Worm (Caenorhabditis elegans) whole organism, late embryonic: Measurements from ENCODE around the gene grl-10.

ENCODE experiments used
- F13H6.1 ChIP-seq: sonication (generic microtip); optimal IDR thresholded peaks from 2 replicates; lab custom pipeline; 2016; ENCODE audit warnings: missing genetic modification characterization, missing compliant biosample characterization
- K02D7.2 ChIP-seq: sonication (generic microtip); optimal IDR thresholded peaks from 2 replicates; lab custom pipeline; 2017; ENCODE audit warnings: mild to moderate bottlenecking, missing genetic modification characterization, missing compliant biosample characterization
- K09A11.1 ChIP-seq: sonication (generic microtip); optimal IDR thresholded peaks from 2 replicates; lab custom pipeline; 2017; ENCODE audit warnings: antibody characterized with exemption, mild to moderate bottlenecking, missing genetic modification characterization, missing compliant biosample characterization; ENCODE audit not compliant: insufficient read depth
- Y22D7AL.16 ChIP-seq: sonication (generic microtip); optimal IDR thresholded peaks from 2 replicates; lab custom pipeline; 2016; ENCODE audit warnings: missing genetic modification characterization, missing compliant biosample characterization
- ahr-1 ChIP-seq: sonication (generic microtip); optimal IDR thresholded peaks from 2 replicates; lab custom pipeline; 2016; ENCODE audit warnings: missing genetic modification characterization, missing compliant biosample characterization
- ama-1 ChIP-seq: fragments of 150-350 bp; optimal IDR thresholded peaks from 2 replicates; lab custom pipeline; 2014
- ceh-14 ChIP-seq: sonication (generic microtip); optimal IDR thresholded peaks from 2 replicates; lab custom pipeline; 2016; ENCODE audit warnings: missing genotype, missing genetic modification characterization, missing compliant biosample characterization
- ceh-18 ChIP-seq: sonication (generic microtip); optimal IDR thresholded peaks from 2 replicates; lab custom pipeline; 2016; ENCODE audit warnings: missing genetic modification characterization, missing compliant biosample characterization
- ceh-19 ChIP-seq: fragments of 200-800 bp; sonication (Bioruptor generic); optimal IDR thresholded peaks from 2 replicates; lab custom pipeline; 2018; ENCODE audit warnings: mild to moderate bottlenecking, missing genetic modification characterization, missing compliant biosample characterization
- ceh-22 ChIP-seq: sonication (generic microtip); optimal IDR thresholded peaks from 2 replicates; lab custom pipeline; 2017; ENCODE audit warnings: missing biosample characterization, missing genetic modification characterization
- ceh-30 ChIP-seq: fragments of 150-350 bp; optimal IDR thresholded peaks from 2 replicates; lab custom pipeline; 2014; ENCODE audit warnings: missing biosample characterization, missing genetic modification characterization
- ceh-45 ChIP-seq: fragments of 200-800 bp; sonication (Bioruptor generic); IDR thresholded peaks from 2 replicates; pipeline ENCODE4 v1.3.6; 2022; ENCODE audit warnings: missing genetic modification reagents, missing genetic modification characterization, missing compliant biosample characterization
- ceh-6 ChIP-seq: fragments of 200-800 bp; sonication (Bioruptor generic); optimal IDR thresholded peaks from 2 replicates; lab custom pipeline; 2018; ENCODE audit warnings: mild to moderate bottlenecking, missing genetic modification characterization, missing compliant biosample characterization
- ceh-9 ChIP-seq: sonication (generic microtip); optimal IDR thresholded peaks from 2 replicates; lab custom pipeline; 2016; ENCODE audit warnings: mild to moderate bottlenecking, missing genetic modification characterization, inconsistent platforms, missing compliant biosample characterization
- che-1 ChIP-seq: sonication (generic microtip); optimal IDR thresholded peaks from 2 replicates; lab custom pipeline; 2016; ENCODE audit warnings: mild to moderate bottlenecking, missing genetic modification characterization, missing compliant biosample characterization
- elt-2 ChIP-seq: sonication (generic microtip); optimal IDR thresholded peaks from 2 replicates; lab custom pipeline; 2016; ENCODE audit warnings: missing genetic modification reagents, missing genetic modification characterization, missing compliant biosample characterization
- ets-4 ChIP-seq: sonication (generic microtip); optimal IDR thresholded peaks from 2 replicates; lab custom pipeline; 2016; ENCODE audit warnings: missing genetic modification characterization, missing compliant biosample characterization
- hlh-13 ChIP-seq: fragments of 200-800 bp; sonication (Bioruptor generic); optimal IDR thresholded peaks from 2 replicates; lab custom pipeline; 2018; ENCODE audit warnings: mild to moderate bottlenecking, missing genetic modification characterization, missing compliant biosample characterization
- hlh-30 ChIP-seq: sonication (generic microtip); optimal IDR thresholded peaks from 2 replicates; lab custom pipeline; 2017; ENCODE audit warnings: antibody characterized with exemption, missing genetic modification characterization, missing compliant biosample characterization; ENCODE audit not compliant: insufficient read depth
- hlh-8 ChIP-seq: sonication (generic microtip); optimal IDR thresholded peaks from 2 replicates; lab custom pipeline; 2016; ENCODE audit warnings: missing genotype, missing genetic modification characterization, missing compliant biosample characterization
- lim-6 ChIP-seq: sonication (generic microtip); optimal IDR thresholded peaks from 2 replicates; lab custom pipeline; 2016; ENCODE audit warnings: missing genetic modification characterization, missing compliant biosample characterization
- mec-3 ChIP-seq: sonication (generic microtip); optimal IDR thresholded peaks from 2 replicates; lab custom pipeline; 2016; ENCODE audit warnings: borderline replicate concordance, missing genetic modification characterization, missing compliant biosample characterization
- nfya-1 ChIP-seq: sonication (generic microtip); optimal IDR thresholded peaks from 2 replicates; lab custom pipeline; 2017; ENCODE audit warnings: missing genetic modification characterization, mild to moderate bottlenecking, missing compliant biosample characterization, antibody characterized with exemption, moderate library complexity
- nhr-11 ChIP-seq: fragments of 150-350 bp; optimal IDR thresholded peaks from 2 replicates; lab custom pipeline; 2014; ENCODE audit warnings: missing biosample characterization, missing genetic modification characterization
- nhr-232 ChIP-seq: sonication (generic microtip); optimal IDR thresholded peaks from 2 replicates; lab custom pipeline; 2016; ENCODE audit warnings: missing genetic modification characterization, missing compliant biosample characterization
- pag-3 ChIP-seq: sonication (generic microtip); optimal IDR thresholded peaks from 2 replicates; lab custom pipeline; 2016; ENCODE audit warnings: missing compliant biosample characterization, missing genetic modification characterization, borderline replicate concordance
- pax-1 ChIP-seq: fragments of 150-350 bp; optimal IDR thresholded peaks from 2 replicates; lab custom pipeline; 2014; ENCODE audit warnings: missing biosample characterization, missing genetic modification characterization
- pha-2 ChIP-seq: sonication (generic microtip); optimal IDR thresholded peaks from 2 replicates; lab custom pipeline; 2017; ENCODE audit warnings: mild to moderate bottlenecking, missing genetic modification characterization, missing compliant biosample characterization
- pqm-1 ChIP-seq: sonication (generic microtip); optimal IDR thresholded peaks from 2 replicates; lab custom pipeline; 2016; ENCODE audit warnings: missing genetic modification characterization, missing compliant biosample characterization
- pros-1 ChIP-seq: fragments of 150-350 bp; optimal IDR thresholded peaks from 2 replicates; lab custom pipeline; 2014; ENCODE audit warnings: missing biosample characterization, missing genetic modification reagents, missing genetic modification characterization
- ref-2 ChIP-seq: sonication (generic microtip); optimal IDR thresholded peaks from 2 replicates; lab custom pipeline; 2016; ENCODE audit warnings: missing genetic modification characterization, missing compliant biosample characterization
- rnt-1 ChIP-seq: sonication (generic microtip); optimal IDR thresholded peaks from 2 replicates; lab custom pipeline; 2016; ENCODE audit warnings: missing genetic modification characterization, missing compliant biosample characterization
- sdc-2 ChIP-seq: sonication (generic microtip); optimal IDR thresholded peaks from 2 replicates; lab custom pipeline; 2016; ENCODE audit warnings: missing genotype, missing genetic modification characterization, missing compliant biosample characterization
- sox-2 ChIP-seq: fragments of 200-800 bp; sonication (Bioruptor generic); IDR thresholded peaks from 2 replicates; pipeline ENCODE4 v1.3.6; 2022; ENCODE audit warnings: missing genetic modification reagents, missing genetic modification characterization, missing compliant biosample characterization
- sox-4 ChIP-seq: sonication (generic microtip); optimal IDR thresholded peaks from 2 replicates; lab custom pipeline; 2017; ENCODE audit warnings: mild to moderate bottlenecking, missing genetic modification characterization, inconsistent platforms, missing compliant biosample characterization
- syd-9 ChIP-seq: sonication (generic microtip); optimal IDR thresholded peaks from 2 replicates; lab custom pipeline; 2016; ENCODE audit warnings: mild to moderate bottlenecking, missing genetic modification characterization, moderate library complexity, missing compliant biosample characterization
- tbx-2 ChIP-seq: sonication (generic microtip); optimal IDR thresholded peaks from 2 replicates; lab custom pipeline; 2016; ENCODE audit warnings: missing genetic modification characterization, missing compliant biosample characterization
- tbx-7 ChIP-seq: sonication (generic microtip); optimal IDR thresholded peaks from 2 replicates; lab custom pipeline; 2016; ENCODE audit warnings: missing genotype, missing genetic modification characterization, missing compliant biosample characterization
- unc-55 ChIP-seq: sonication (generic microtip); optimal IDR thresholded peaks from 2 replicates; lab custom pipeline; 2017; ENCODE audit warnings: missing biosample characterization, missing genetic modification reagents, missing genetic modification characterization
- zip-5 ChIP-seq: sonication (generic microtip); optimal IDR thresholded peaks from 2 replicates; lab custom pipeline; 2016; ENCODE audit warnings: missing genetic modification characterization, missing compliant biosample characterization

Gene grl-10

DNA sequence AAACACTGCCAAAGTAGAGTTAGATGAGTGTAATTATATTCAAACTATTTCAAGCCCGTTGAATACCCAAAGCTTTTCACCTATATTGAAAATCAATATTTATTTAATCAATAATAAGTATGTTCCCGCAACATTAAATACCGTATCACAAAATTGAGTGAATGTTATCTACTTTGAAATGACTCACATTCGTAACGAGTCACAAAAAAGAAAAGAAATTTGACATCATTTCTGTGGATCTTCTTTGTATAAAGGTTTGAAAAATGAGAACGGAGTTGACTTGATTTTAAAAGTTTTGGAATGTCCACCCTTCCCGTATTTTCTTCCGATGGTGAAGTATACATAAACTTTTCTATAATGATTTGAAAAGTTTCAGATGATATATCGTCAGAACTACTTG, 39.0 kb upstream of the grl-10 start, which contains the start of gene srr-10:
srr-10 (plus strand) TSS at position 301 of the 400 bp plus-strand sequence.
- no peak for TF ChIP-seq tbx-7 (tag; lab: Kevin White, UChicago)
- no peak for TF ChIP-seq ceh-22 (tag; lab: Kevin White, UChicago)
- no peak for TF ChIP-seq K09A11.1
- no peak for TF ChIP-seq sox-4
- TF ChIP-seq rnt-1 (tag; lab: Kevin White, UChicago): no peak
- TF ChIP-seq che-1: no peak
- no peak for TF ChIP-seq lim-6 (tag; lab: Kevin White, UChicago)
- no peak for TF ChIP-seq ceh-19 (GFP tag; lab: Kevin White, UChicago)
- TF ChIP-seq ceh-6 (GFP tag; lab: Kevin White, UChicago): no peak
- no peak for TF ChIP-seq F13H6.1 (tag; lab: Kevin White, UChicago)
- no peak for TF ChIP-seq ahr-1 (tag; lab: Kevin White, UChicago)
- TF ChIP-seq hlh-8: no peak
- no peak for TF ChIP-seq nhr-11
- TF ChIP-seq ref-2 (tag; lab: Kevin White, UChicago): no peak

ce11 chrV:7737710-7738109, 36.6 kb upstream of the grl-10 start, which contains the start of gene srr-9:
srr-9 (plus strand) TSS chrV:7738010.
- TF ChIP-seq ceh-18: no peak
- TF ChIP-seq nfya-1 (tag; lab: Kevin White, UChicago): no peak
- no peak for TF ChIP-seq ceh-14 (tag; lab: Kevin White, UChicago)
- no peak for TF ChIP-seq K09A11.1
- no peak for TF ChIP-seq sox-4

DNA sequence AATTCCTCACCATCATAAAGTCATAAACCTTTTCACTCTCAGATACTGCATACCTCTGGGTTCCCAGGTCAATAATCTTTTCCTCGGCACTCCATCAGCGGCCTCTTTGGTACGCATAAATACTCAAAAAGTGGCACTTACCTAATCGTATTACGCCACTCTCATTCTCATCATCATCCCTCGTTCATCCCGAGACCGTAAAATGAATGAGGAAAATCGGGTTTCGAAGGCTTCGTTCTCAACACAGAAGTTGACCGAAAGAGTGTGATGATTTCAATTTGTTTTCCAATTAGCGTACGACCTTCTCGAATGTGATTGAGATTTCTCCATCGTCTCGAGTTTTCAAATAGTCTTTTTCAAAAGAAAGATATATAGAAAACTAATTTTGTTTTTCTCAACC, 34.4 kb upstream of the grl-10 start:
- TF ChIP-seq ceh-45 (GFP tag; lab: Robert Waterston, UW): no peak
- no peak for TF ChIP-seq K02D7.2 (tag; lab: Kevin White, UChicago)
- TF ChIP-seq ceh-30 (tag; lab: Kevin White, UChicago): no peak
- TF ChIP-seq lim-6 (tag; lab: Kevin White, UChicago): no peak
- TF ChIP-seq nhr-232 (tag; lab: Kevin White, UChicago): no peak
- TF ChIP-seq ceh-6 (GFP tag; lab: Kevin White, UChicago): no peak

ce11 chrV:7741918-7742317, 32.4 kb upstream of the grl-10 start:
- no peak for TF ChIP-seq zip-5 (tag; lab: Kevin White, UChicago)
- TF ChIP-seq pha-2 (tag; lab: Kevin White, UChicago): no peak
- TF ChIP-seq ceh-30 (tag; lab: Kevin White, UChicago): no peak
- no peak for TF ChIP-seq pqm-1 (tag; lab: Kevin White, UChicago)
- TF ChIP-seq ceh-14 (tag; lab: Kevin White, UChicago): no peak
- no peak for TF ChIP-seq sdc-2 (tag; lab: Kevin White, UChicago)

- no peak for TF ChIP-seq syd-9
- TF ChIP-seq ceh-9 (tag; lab: Kevin White, UChicago): no peak
- TF ChIP-seq K02D7.2 (tag; lab: Kevin White, UChicago): no peak
- no peak for TF ChIP-seq sox-2 (GFP tag; lab: Robert Waterston, UW)
- no peak for TF ChIP-seq pros-1 (tag; lab: Kevin White, UChicago)
- no peak for TF ChIP-seq F13H6.1 (tag; lab: Kevin White, UChicago)
- no peak for TF ChIP-seq tbx-2
- TF ChIP-seq hlh-13: no peak
- TF ChIP-seq Y22D7AL.16 (tag; lab: Kevin White, UChicago): no peak
- no peak for TF ChIP-seq unc-55 (GFP tag; lab: Kevin White, UChicago)
Measured at ce11 chrV:7742485-7742959, 31.8 kb upstream of the grl-10 start, which contains the start of gene fbxl-5. fbxl-5 (plus strand) TSS chrV:7742909.

ce11 chrV:7744068-7744467, 30.3 kb upstream of the grl-10 start:
- TF ChIP-seq sox-2 (GFP tag; lab: Robert Waterston, UW) (no peak), mec-3 (no peak), ceh-18 (no peak), hlh-30 (no peak), lim-6 (tag; lab: Kevin White, UChicago) (no peak), syd-9 (no peak), ceh-19 (GFP tag; lab: Kevin White, UChicago) (no peak), ets-4 (tag; lab: Kevin White, UChicago) (no peak), che-1 (no peak), ama-1 (no peak), K09A11.1 (no peak), elt-2 (tag; lab: Kevin White, UChicago) (no peak), pax-1 (tag; lab: Kevin White, UChicago) (no peak), pag-3 (no peak), Y22D7AL.16 (tag; lab: Kevin White, UChicago) (no peak)
